Worm (Caenorhabditis elegans) whole organism, mixed stage, embryonic: ENCODE measurements around the gene F42A9.7.

ENCODE experiments used
- bed-3 ChIP-seq: fragments of 200-800 bp; sonication (Bioruptor generic); optimal IDR thresholded peaks from 3 replicates; lab custom pipeline; 2018; ENCODE audit warnings: mild to moderate bottlenecking, missing genetic modification characterization, moderate library complexity, missing compliant biosample characterization
- blmp-1 ChIP-seq: fragments of 150-350 bp; optimal IDR thresholded peaks from 2 replicates; lab custom pipeline; 2014; ENCODE audit warnings: missing biosample characterization, missing genetic modification characterization
- elt-3 ChIP-seq: fragments of 150-350 bp; optimal IDR thresholded peaks from 2 replicates; lab custom pipeline; 2014; ENCODE audit warnings: missing biosample characterization, missing genetic modification characterization
- lsy-2 ChIP-seq: fragments of 150-350 bp; optimal IDR thresholded peaks from 2 replicates; lab custom pipeline; 2014; ENCODE audit warnings: missing biosample characterization, missing genetic modification characterization
- mab-5 ChIP-seq: fragments of 150-350 bp; optimal IDR thresholded peaks from 2 replicates; lab custom pipeline; 2014; ENCODE audit warnings: missing biosample characterization, missing genetic modification characterization
- mep-1 ChIP-seq: fragments of 150-350 bp; optimal IDR thresholded peaks from 2 replicates; lab custom pipeline; 2017; ENCODE audit warnings: missing biosample characterization, missing genetic modification reagents, missing genetic modification characterization, inconsistent platforms
- nhr-237 ChIP-seq: fragments of 150-350 bp; optimal IDR thresholded peaks from 2 replicates; lab custom pipeline; 2014; ENCODE audit warnings: missing biosample characterization, missing genetic modification characterization
- sem-2 ChIP-seq: fragments of 200-800 bp; sonication (Bioruptor generic); optimal IDR thresholded peaks from 2 replicates; lab custom pipeline; 2018; ENCODE audit warnings: mild to moderate bottlenecking, missing genetic modification characterization, missing compliant biosample characterization
- unc-120 ChIP-seq: sonication (generic microtip); optimal IDR thresholded peaks from 2 replicates; lab custom pipeline; 2017; ENCODE audit warnings: missing genetic modification characterization, missing compliant biosample characterization; ENCODE audit not compliant: poor library complexity, severe bottlenecking
- unc-39 ChIP-seq: fragments of 150-350 bp; optimal IDR thresholded peaks from 2 replicates; lab custom pipeline; 2014; ENCODE audit warnings: missing biosample characterization, missing genetic modification characterization
- unc-62 ChIP-seq: fragments of 150-350 bp; optimal IDR thresholded peaks from 2 replicates; lab custom pipeline; 2014; ENCODE audit warnings: missing biosample characterization, missing genetic modification reagents, missing genetic modification characterization
- ztf-11 ChIP-seq: fragments of 150-350 bp; optimal IDR thresholded peaks from 2 replicates; lab custom pipeline; 2014; ENCODE audit warnings: missing biosample characterization, missing genetic modification characterization

- TF ChIP-seq blmp-1 (no peak), unc-120 (tag; lab: Kevin White, UChicago) (no peak), ztf-11 (tag; lab: Kevin White, UChicago) (no peak), unc-39 (tag; lab: Kevin White, UChicago) (no peak), elt-3 (tag; lab: Kevin White, UChicago) (no peak), bed-3 (no peak), sem-2 (GFP tag; lab: Kevin White, UChicago) (no peak), lsy-2 (tag; lab: Kevin White, UChicago) (no peak), mep-1 (no peak), mab-5 (tag; lab: Kevin White, UChicago) (no peak), nhr-237 (tag; lab: Kevin White, UChicago) (no peak), unc-62 (GFP tag; lab: Kevin White, UChicago) (no peak)
Measured at ce11 chrIV:8648502-8648901, 31.6 kb upstream of the F42A9.7 start, which contains the start of gene cyp-33E1.
